Fruit fly (Drosophila melanogaster) whole organism, pupa: Measurements from ENCODE around the gene grk.

ENCODE experiments used
- CG10348 ChIP-seq: fragments of 200-800 bp; sonication (Bioruptor generic); IDR thresholded peaks from 2 replicates; pipeline ENCODE4 v1.3.6; 2022; ENCODE audit warnings: missing biosample characterization, missing genetic modification characterization
- CG12605 ChIP-seq: fragments of 200-800 bp; sonication (Bioruptor generic); IDR thresholded peaks from 2 replicates; pipeline ENCODE4 v1.3.6; 2022; ENCODE audit warnings: missing biosample characterization, missing genetic modification characterization
- CG13204 ChIP-seq: fragments of 200-800 bp; sonication (Bioruptor generic); optimal IDR thresholded peaks from 2 replicates; lab custom pipeline; 2018; ENCODE audit warnings: missing biosample characterization, mild to moderate bottlenecking, missing genetic modification characterization, moderate library complexity
- CG14655 ChIP-seq: fragments of 200-800 bp; sonication (Bioruptor generic); optimal IDR thresholded peaks from 3 replicates; lab custom pipeline; 2017; ENCODE audit warnings: mild to moderate bottlenecking, missing biosample characterization, missing genetic modification reagents, missing genetic modification characterization
- CG15710 ChIP-seq: fragments of 200-800 bp; sonication (Bioruptor generic); optimal IDR thresholded peaks from 2 replicates; lab custom pipeline; 2018; ENCODE audit warnings: missing biosample characterization, mild to moderate bottlenecking, missing genetic modification characterization, moderate library complexity
- CG17806 ChIP-seq: fragments of 200-800 bp; sonication (Bioruptor generic); optimal IDR thresholded peaks from 2 replicates; lab custom pipeline; 2018; ENCODE audit warnings: missing biosample characterization, mild to moderate bottlenecking, missing genetic modification characterization, moderate library complexity
- CG32121 ChIP-seq: fragments of 200-800 bp; sonication (Bioruptor generic); IDR thresholded peaks from 2 replicates; pipeline ENCODE4 v1.3.6; 2022; ENCODE audit warnings: missing biosample characterization, missing genetic modification characterization
- CG34367 ChIP-seq: fragments of 200-800 bp; sonication (Bioruptor generic); optimal IDR thresholded peaks from 2 replicates; lab custom pipeline; 2018; ENCODE audit warnings: missing biosample characterization, mild to moderate bottlenecking, missing genetic modification characterization
- CG4496 ChIP-seq: fragments of 200-800 bp; sonication (Bioruptor generic); IDR thresholded peaks from 3 replicates; pipeline ENCODE4 v1.3.6; 2022; ENCODE audit warnings: missing biosample characterization, missing genetic modification characterization
- CG8159 ChIP-seq: fragments of 200-800 bp; sonication (Bioruptor generic); optimal IDR thresholded peaks from 3 replicates; lab custom pipeline; 2018; ENCODE audit warnings: missing biosample characterization, mild to moderate bottlenecking, missing genetic modification characterization, moderate library complexity
- CG8301 ChIP-seq: fragments of 200-800 bp; sonication (Bioruptor generic); optimal IDR thresholded peaks from 2 replicates; lab custom pipeline; 2018; ENCODE audit warnings: missing biosample characterization, mild to moderate bottlenecking, missing genetic modification characterization
- CG9948 ChIP-seq: fragments of 200-800 bp; sonication (Bioruptor generic); optimal IDR thresholded peaks from 2 replicates; lab custom pipeline; 2018; ENCODE audit warnings: missing biosample characterization, mild to moderate bottlenecking, missing genetic modification characterization, moderate library complexity
- D1 ChIP-seq: fragments of 200-800 bp; sonication (Bioruptor generic); optimal IDR thresholded peaks from 2 replicates; lab custom pipeline; 2018; ENCODE audit warnings: missing biosample characterization, mild to moderate bottlenecking, missing genetic modification characterization, moderate library complexity
- EcR ChIP-seq: fragments of 200-800 bp; sonication (Bioruptor generic); optimal IDR thresholded peaks from 3 replicates; lab custom pipeline; 2019; ENCODE audit warnings: missing biosample characterization, missing genetic modification characterization, mild to moderate bottlenecking, moderate library complexity, missing genetic modification reagents
- Ets98B ChIP-seq: fragments of 200-800 bp; sonication (Bioruptor generic); IDR thresholded peaks from 2 replicates; pipeline ENCODE4 v1.3.6; 2022; ENCODE audit warnings: missing biosample characterization, missing genetic modification characterization
- Pif1A ChIP-seq: fragments of 200-800 bp; sonication (Bioruptor generic); optimal IDR thresholded peaks from 3 replicates; lab custom pipeline; 2016; ENCODE audit warnings: missing biosample characterization, missing genetic modification characterization
- Pif1B ChIP-seq: fragments of 200-800 bp; sonication (Bioruptor generic); optimal IDR thresholded peaks from 3 replicates; lab custom pipeline; 2016; ENCODE audit warnings: missing biosample characterization, missing genetic modification characterization
- Snoo ChIP-seq: fragments of 200-800 bp; sonication (Bioruptor generic); optimal IDR thresholded peaks from 3 replicates; lab custom pipeline; 2017; ENCODE audit warnings: missing biosample characterization, mild to moderate bottlenecking, missing genetic modification characterization, inconsistent platforms
- fd96Ca ChIP-seq: fragments of 200-800 bp; sonication (Bioruptor generic); IDR thresholded peaks from 3 replicates; pipeline ENCODE4 v1.3.6; 2022; ENCODE audit warnings: missing biosample characterization, missing genetic modification characterization
- gl ChIP-seq: fragments of 200-800 bp; sonication (Bioruptor generic); optimal IDR thresholded peaks from 2 replicates; lab custom pipeline; 2018; ENCODE audit warnings: missing biosample characterization, mild to moderate bottlenecking, missing genetic modification characterization
- rn ChIP-seq: fragments of 200-800 bp; sonication (Bioruptor generic); IDR thresholded peaks from 2 replicates; pipeline ENCODE4 v1.3.6; 2022; ENCODE audit warnings: missing biosample characterization, missing genetic modification characterization

Gene grk

DNA sequence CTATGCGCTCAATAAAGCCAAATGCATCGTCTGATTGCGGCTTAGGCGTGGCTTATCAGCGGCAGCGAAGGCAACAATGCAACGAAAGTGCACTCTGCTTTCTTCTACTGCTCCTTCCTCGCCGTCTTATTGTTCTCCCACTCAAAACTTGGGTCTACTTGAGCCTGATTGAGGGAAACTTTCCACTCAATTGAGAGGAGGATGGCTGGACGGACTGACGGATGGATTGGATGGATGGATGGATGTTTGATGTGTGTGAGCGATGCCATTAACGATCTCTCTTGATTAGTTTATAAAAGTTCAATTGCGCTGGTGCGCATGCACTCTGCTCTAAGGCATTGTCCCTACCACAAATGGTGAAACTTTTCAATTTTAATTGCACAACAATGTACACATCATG, 10.4 kb downstream of the grk start:
- no peak for TF ChIP-seq CG34367 (tag; lab: Kevin White, UChicago)
- TF ChIP-seq CG12605 (GFP tag; lab: Robert Waterston, UW): no peak
- no peak for TF ChIP-seq gl (tag; lab: Kevin White, UChicago)
- TF ChIP-seq CG13204: no peak
- no peak for TF ChIP-seq Snoo (tag; lab: Kevin White, UChicago)
- TF ChIP-seq CG17806: no peak
- TF ChIP-seq CG10348 (GFP tag; lab: Robert Waterston, UW): no peak
- TF ChIP-seq fd96Ca: no peak; the same call in 2 of the 3 replicates

DNA sequence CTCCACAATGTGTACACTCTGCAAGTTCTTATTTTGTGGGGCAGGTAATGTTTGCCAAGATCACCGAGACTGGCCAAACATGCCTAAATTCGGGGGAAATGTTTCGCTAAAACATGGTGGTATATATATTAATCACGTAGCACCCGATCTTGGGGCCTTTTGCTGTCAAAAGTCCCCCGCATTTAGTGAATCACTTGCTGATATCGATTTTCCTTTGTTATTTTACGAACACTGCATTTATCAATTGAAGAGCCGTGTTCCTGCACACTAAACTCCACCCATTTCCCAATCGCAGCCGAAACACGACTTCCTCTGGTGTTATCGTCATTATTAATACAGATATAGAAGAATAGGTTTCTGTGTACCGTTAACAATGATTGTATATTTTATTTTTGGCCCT, 11.7 kb downstream of the grk start:
- no peak for TF ChIP-seq rn (GFP tag; lab: Robert Waterston, UW)
- TF ChIP-seq CG12605 (GFP tag; lab: Robert Waterston, UW): no peak
- no peak for TF ChIP-seq fd96Ca
- TF ChIP-seq CG13204: no peak
- no peak for TF ChIP-seq CG9948
- TF ChIP-seq CG17806: no peak
- TF ChIP-seq CG8159 (tag; lab: Kevin White, UChicago): no peak
- no peak for TF ChIP-seq CG8301 (tag; lab: Kevin White, UChicago)
- TF ChIP-seq CG15710 (tag; lab: Kevin White, UChicago): no peak
- no peak for TF ChIP-seq Pif1B (GFP tag; lab: Kevin White, UChicago)
- no peak for TF ChIP-seq D1
- TF ChIP-seq CG34367 (tag; lab: Kevin White, UChicago): no peak

DNA sequence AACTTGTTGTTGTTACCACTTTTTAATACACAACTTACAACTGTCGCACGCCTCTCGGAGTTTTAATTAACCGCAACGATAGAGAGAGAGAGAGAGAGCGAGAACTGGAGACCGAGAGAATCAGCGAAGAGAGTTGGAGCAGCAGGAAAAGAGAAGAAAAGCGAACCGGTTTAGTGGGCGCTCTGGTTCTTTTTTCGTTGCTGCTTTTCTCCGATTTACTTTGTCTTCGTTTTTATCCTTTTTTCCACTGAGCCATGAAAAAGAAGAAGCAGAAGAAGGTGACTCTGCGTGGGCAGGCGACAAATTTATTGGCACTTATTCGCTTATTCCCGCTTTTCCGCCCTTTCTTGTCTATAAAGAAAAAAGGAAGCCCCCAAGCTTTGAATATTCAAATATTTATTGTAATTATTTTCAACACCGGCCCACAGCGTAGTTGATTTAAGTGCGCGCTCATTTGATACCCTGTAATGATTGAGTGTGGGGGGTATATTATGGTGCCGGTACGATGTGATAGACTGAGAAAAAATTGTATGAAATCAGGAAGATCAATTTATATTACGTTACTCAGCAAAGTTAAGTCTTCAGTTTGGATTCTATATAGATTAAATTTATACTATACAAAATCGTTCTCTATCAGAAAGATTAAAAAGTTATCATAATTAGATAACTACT, 13.0 kb downstream of the grk start:
- TF ChIP-seq fd96Ca (no peak), rn (GFP tag; lab: Robert Waterston, UW) (no peak), CG34367 (tag; lab: Kevin White, UChicago) (peak; percentile 43), CG17806 (peak; percentile 24), EcR (GFP tag; lab: Kevin White, UChicago) (peak; percentile 31), Pif1B (GFP tag; lab: Kevin White, UChicago) (peak; percentile 6), CG8159 (tag; lab: Kevin White, UChicago) (peak; percentile 38), gl (tag; lab: Kevin White, UChicago) (peak; percentile 69), CG10348 (GFP tag; lab: Robert Waterston, UW) (no peak), CG4496 (GFP tag; lab: Robert Waterston, UW) (peak; percentile 57; the same call in 1 of the 3 replicates), CG8301 (tag; lab: Kevin White, UChicago) (peak; percentile 7), CG14655 (peak; percentile 22), CG32121 (GFP tag; lab: Robert Waterston, UW) (no peak), CG13204 (peak; percentile 66), CG12605 (GFP tag; lab: Robert Waterston, UW) (peak; percentile 36; the same call in 1 of the 2 replicates), Snoo (tag; lab: Kevin White, UChicago) (no peak), CG15710 (tag; lab: Kevin White, UChicago) (peak; percentile 11), CG9948 (no peak), Ets98B (GFP tag; lab: Robert Waterston, UW) (no peak), Pif1A (peak; percentile 47), D1 (no peak)

dm6 chr2L:8419382-8419940, 13.9 kb downstream of the grk start:
- TF ChIP-seq CG32121 (GFP tag; lab: Robert Waterston, UW) (no peak), gl (tag; lab: Kevin White, UChicago) (peak; percentile 58), D1 (no peak), Ets98B (GFP tag; lab: Robert Waterston, UW) (no peak), CG10348 (GFP tag; lab: Robert Waterston, UW) (no peak), rn (GFP tag; lab: Robert Waterston, UW) (no peak), Snoo (tag; lab: Kevin White, UChicago) (no peak), CG14655 (peak; percentile 1), CG17806 (no peak), Pif1A (no peak), fd96Ca (no peak), Pif1B (GFP tag; lab: Kevin White, UChicago) (no peak), CG34367 (tag; lab: Kevin White, UChicago) (no peak), CG13204 (peak; percentile 75), CG8301 (tag; lab: Kevin White, UChicago) (no peak), CG12605 (GFP tag; lab: Robert Waterston, UW) (0 out of 2 replicates have a peak, but pooled peaks have one; percentile 18), CG4496 (GFP tag; lab: Robert Waterston, UW) (peak; percentile 43; the same call in 1 of the 3 replicates), CG9948 (no peak), CG8159 (tag; lab: Kevin White, UChicago) (no peak), EcR (GFP tag; lab: Kevin White, UChicago) (peak; percentile 94), CG15710 (tag; lab: Kevin White, UChicago) (peak; percentile 28)

- peak; percentile 18 for TF ChIP-seq CG13204
- TF ChIP-seq CG4496 (GFP tag; lab: Robert Waterston, UW): no peak
- TF ChIP-seq CG12605 (GFP tag; lab: Robert Waterston, UW): no peak
- TF ChIP-seq CG34367 (tag; lab: Kevin White, UChicago): no peak
- TF ChIP-seq gl (tag; lab: Kevin White, UChicago): peak; percentile 44
Observed at dm6 chr2L:8418113-8418885, 15.1 kb downstream of the grk start.
